Fruit fly (Drosophila melanogaster): Measurements from ENCODE around the gene ens.

ens gene

DNA sequence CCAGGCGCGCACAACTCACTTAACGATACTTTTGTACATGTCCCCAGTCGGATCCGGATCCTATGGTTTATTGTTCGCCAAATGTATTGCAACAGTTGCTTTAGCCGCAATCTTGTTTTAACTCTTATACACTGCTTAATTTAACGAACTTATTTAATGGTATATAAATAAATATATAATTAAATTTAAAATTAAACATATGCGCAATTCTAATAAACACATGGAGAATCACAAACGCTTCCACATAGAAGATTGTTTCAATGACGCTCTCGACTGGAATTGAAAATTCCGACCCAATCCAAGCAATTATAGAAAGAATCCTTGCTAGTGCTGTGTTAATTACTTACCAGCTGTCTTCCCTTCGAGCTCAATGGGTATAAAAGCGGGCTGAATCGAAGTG lies 6.8 kb upstream of the ens start, which contains the start of gene Akh:
Gene Akh (plus strand): TSS at position 301 of the 400 bp plus-strand sequence.
- no peak for TF ChIP-seq ovo (GFP tag; optimal IDR thresholded peaks at IDR 0.05)
- no peak for TF ChIP-seq CG7045 (GFP tag; optimal IDR thresholded peaks at IDR 0.05)
- no peak for TF ChIP-seq toe (GFP tag; optimal IDR thresholded peaks at IDR 0.05)
- no peak for TF ChIP-seq CG11617 (GFP tag; optimal IDR thresholded peaks at IDR 0.05)
- no peak for TF ChIP-seq cnc (optimal IDR thresholded peaks at IDR 0.05)
- TF ChIP-seq CG1620 (GFP tag; optimal IDR thresholded peaks at IDR 0.05): no peak
- no peak for TF ChIP-seq CG12768 (GFP tag; optimal IDR thresholded peaks at IDR 0.05)
- no peak for TF ChIP-seq Clk (GFP tag; optimal IDR thresholded peaks at IDR 0.05)
- no peak for TF ChIP-seq CG7101 (tag; optimal IDR thresholded peaks at IDR 0.05)
- no peak for TF ChIP-seq cic (GFP tag; optimal IDR thresholded peaks at IDR 0.05)
- no peak for TF ChIP-seq bab1 (GFP tag; optimal IDR thresholded peaks at IDR 0.05)
- TF ChIP-seq Crg-1 (GFP tag; optimal IDR thresholded peaks at IDR 0.05): no peak
- no peak for TF ChIP-seq Mnt (GFP tag; optimal IDR thresholded peaks at IDR 0.05)
- TF ChIP-seq CG33017 (tag; optimal IDR thresholded peaks at IDR 0.05): no peak
- TF ChIP-seq kay (GFP tag; ENCODE audit: borderline replicate concordance): no peak
- no peak for TF ChIP-seq tj (GFP tag; optimal IDR thresholded peaks at IDR 0.05)
- no peak for TF ChIP-seq Hr96 (GFP tag; optimal IDR thresholded peaks at IDR 0.05)
- no peak for TF ChIP-seq CG5204 (GFP tag; optimal IDR thresholded peaks at IDR 0.05)
- no peak for TF ChIP-seq pad (GFP tag; optimal IDR thresholded peaks at IDR 0.05)

DNA sequence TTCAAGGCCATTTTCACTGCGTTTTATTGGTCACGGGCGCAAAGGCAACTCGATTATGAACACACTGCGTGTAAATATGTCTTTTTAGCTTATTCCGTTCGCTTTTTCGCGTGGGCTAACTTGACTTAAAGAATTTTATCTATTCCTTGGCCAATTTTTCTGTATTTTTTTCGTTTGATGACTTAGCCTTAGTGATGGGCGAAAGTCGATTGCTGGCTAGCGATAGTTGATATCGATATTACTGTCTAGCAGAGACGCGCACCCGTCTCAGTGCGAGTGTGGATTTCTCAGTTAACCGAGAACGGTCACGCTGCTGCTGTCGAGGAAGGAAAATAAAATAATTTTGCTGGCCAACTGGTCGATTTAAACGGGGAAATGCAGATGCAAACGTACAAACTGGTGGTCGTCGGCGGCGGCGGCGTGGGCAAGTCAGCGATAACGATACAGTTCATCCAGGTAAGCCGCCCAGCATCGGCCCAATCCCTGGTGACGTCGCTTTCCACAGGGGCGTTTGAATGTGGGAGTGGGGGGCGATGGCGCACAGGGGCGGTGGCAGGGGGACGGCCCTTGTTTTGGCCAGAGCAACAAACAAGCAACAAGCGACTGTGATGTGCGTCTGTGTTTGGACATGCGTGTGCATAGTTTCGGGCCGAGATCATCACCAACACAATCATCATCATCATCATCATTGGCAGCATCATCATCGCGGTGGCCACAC lies 4.6 kb upstream of the ens start, which contains the start of the genes Rop and Ras64B:
Gene Rop (minus strand): TSS at position 193 of the 718 bp plus-strand sequence.
Gene Ras64B (plus strand): TSS at position 273 of the 718 bp plus-strand sequence.
- TF ChIP-seq CG1620 (GFP tag; optimal IDR thresholded peaks at IDR 0.05): peak; percentile 54
- peak; percentile 75 for TF ChIP-seq bab1 (GFP tag; optimal IDR thresholded peaks at IDR 0.05)
- peak; percentile 24 for TF ChIP-seq CG33017 (tag; optimal IDR thresholded peaks at IDR 0.05)
- peak; percentile 12 for TF ChIP-seq CG14711 (tag; optimal IDR thresholded peaks at IDR 0.05)
- TF ChIP-seq CG7101 (tag; optimal IDR thresholded peaks at IDR 0.05): peak; percentile 21
- TF ChIP-seq kay (GFP tag; ENCODE audit: borderline replicate concordance): no peak
- TF ChIP-seq Mnt (GFP tag; optimal IDR thresholded peaks at IDR 0.05): peak; percentile 36
- peak; percentile 35 for TF ChIP-seq CG11617 (GFP tag; optimal IDR thresholded peaks at IDR 0.05)
- TF ChIP-seq toe (GFP tag; optimal IDR thresholded peaks at IDR 0.05): no peak

DNA sequence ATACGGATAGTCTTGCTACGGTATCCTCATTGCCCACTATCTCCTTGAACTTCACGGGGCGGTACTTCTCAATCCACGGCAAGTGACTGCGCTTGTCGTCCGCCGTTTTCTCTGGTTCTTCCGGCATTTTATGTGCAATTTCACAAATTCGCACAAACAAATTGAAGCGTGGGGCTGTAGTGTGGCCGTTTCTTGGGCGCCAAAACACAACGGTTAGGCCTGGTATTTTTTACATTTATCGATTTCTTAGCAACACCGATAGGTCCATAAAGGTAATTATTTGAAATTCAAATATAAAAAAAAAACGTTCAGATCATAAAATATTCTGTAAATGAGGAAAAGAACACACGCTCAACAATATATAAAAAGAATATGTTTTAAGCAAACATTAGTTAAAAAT lies 1.5 kb upstream of the ens start, which contains the start of gene RfC4:
Gene RfC4 (minus strand): TSS at position 182 of the 400 bp plus-strand sequence.
- TF ChIP-seq Mnt (GFP tag; optimal IDR thresholded peaks at IDR 0.05): no peak
- no peak for TF ChIP-seq CG33017 (tag; optimal IDR thresholded peaks at IDR 0.05)
- TF ChIP-seq cnc (optimal IDR thresholded peaks at IDR 0.05): no peak
- TF ChIP-seq CG5204 (GFP tag; optimal IDR thresholded peaks at IDR 0.05): no peak
- TF ChIP-seq bab1 (GFP tag; optimal IDR thresholded peaks at IDR 0.05): no peak
- TF ChIP-seq cic (GFP tag; optimal IDR thresholded peaks at IDR 0.05): no peak
- no peak for TF ChIP-seq CG12768 (GFP tag; optimal IDR thresholded peaks at IDR 0.05)
- no peak for TF ChIP-seq kay (GFP tag; ENCODE audit: borderline replicate concordance)
- no peak for TF ChIP-seq Hr96 (GFP tag; optimal IDR thresholded peaks at IDR 0.05)
- TF ChIP-seq CG7045 (GFP tag; optimal IDR thresholded peaks at IDR 0.05): no peak
- no peak for TF ChIP-seq CG14711 (tag; optimal IDR thresholded peaks at IDR 0.05)
- TF ChIP-seq tj (GFP tag; optimal IDR thresholded peaks at IDR 0.05): no peak
- TF ChIP-seq Clk (GFP tag; optimal IDR thresholded peaks at IDR 0.05): no peak
- no peak for TF ChIP-seq Crg-1 (GFP tag; optimal IDR thresholded peaks at IDR 0.05)
- no peak for TF ChIP-seq ovo (GFP tag; optimal IDR thresholded peaks at IDR 0.05)
- TF ChIP-seq CG7101 (tag; optimal IDR thresholded peaks at IDR 0.05): no peak
- TF ChIP-seq pad (GFP tag; optimal IDR thresholded peaks at IDR 0.05): no peak

DNA sequence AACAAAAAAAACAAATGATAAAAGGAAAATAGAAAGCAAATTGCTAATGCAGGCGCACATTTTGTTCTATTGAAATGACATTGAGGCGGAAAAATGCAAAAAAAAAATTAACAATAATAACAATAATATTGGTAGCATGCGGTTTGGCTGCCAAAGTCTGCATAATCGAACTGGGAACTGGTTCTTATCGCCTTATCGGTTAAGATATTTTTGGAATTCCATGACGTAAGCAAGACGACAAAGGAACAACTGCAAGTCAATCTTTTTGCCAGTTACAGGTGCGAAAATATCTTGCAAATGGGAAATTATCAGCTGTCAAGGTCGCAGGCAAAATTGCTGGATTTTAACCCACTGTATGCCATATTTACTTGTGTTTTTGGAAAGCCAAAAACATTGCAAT lies 1.8 kb downstream of the ens start:
- no peak for TF ChIP-seq toe (GFP tag; optimal IDR thresholded peaks at IDR 0.05)
- peak; percentile 22 for TF ChIP-seq CG12768 (GFP tag; optimal IDR thresholded peaks at IDR 0.05)

DNA sequence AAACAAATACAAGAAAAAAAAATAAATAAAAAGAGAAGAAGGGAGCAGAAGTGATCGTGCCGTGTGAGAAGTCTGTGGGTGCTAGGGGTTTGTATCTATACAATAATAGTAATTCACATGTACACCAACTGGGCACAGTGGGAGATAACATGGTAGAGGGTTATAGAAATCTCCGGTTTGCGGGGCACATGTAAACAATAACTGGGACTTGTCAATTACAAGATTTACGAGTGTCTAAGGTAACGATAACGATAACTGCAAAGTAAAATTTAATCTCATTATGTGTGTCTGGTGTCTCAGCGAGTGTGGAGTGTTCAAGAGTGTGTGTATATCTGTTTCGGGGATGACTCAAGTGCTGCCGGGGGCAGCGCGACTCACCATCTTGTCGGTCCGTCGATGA lies 3.6 kb downstream of the ens start:
- no peak for TF ChIP-seq CG12768 (GFP tag; optimal IDR thresholded peaks at IDR 0.05)
- no peak for TF ChIP-seq CG14711 (tag; optimal IDR thresholded peaks at IDR 0.05)
- no peak for TF ChIP-seq pad (GFP tag; optimal IDR thresholded peaks at IDR 0.05)
- no peak for TF ChIP-seq Clk (GFP tag; optimal IDR thresholded peaks at IDR 0.05)
- no peak for TF ChIP-seq cnc (optimal IDR thresholded peaks at IDR 0.05)
- no peak for TF ChIP-seq bab1 (GFP tag; optimal IDR thresholded peaks at IDR 0.05)
- no peak for TF ChIP-seq CG33017 (tag; optimal IDR thresholded peaks at IDR 0.05)
- TF ChIP-seq CG1620 (GFP tag; optimal IDR thresholded peaks at IDR 0.05): no peak
- TF ChIP-seq Hr96 (GFP tag; optimal IDR thresholded peaks at IDR 0.05): no peak
- TF ChIP-seq Crg-1 (GFP tag; optimal IDR thresholded peaks at IDR 0.05): no peak
- TF ChIP-seq tj (GFP tag; optimal IDR thresholded peaks at IDR 0.05): no peak
- peak; percentile 88 for TF ChIP-seq cic (GFP tag; optimal IDR thresholded peaks at IDR 0.05)
- no peak for TF ChIP-seq CG7045 (GFP tag; optimal IDR thresholded peaks at IDR 0.05)
- no peak for TF ChIP-seq toe (GFP tag; optimal IDR thresholded peaks at IDR 0.05)
- TF ChIP-seq CG5204 (GFP tag; optimal IDR thresholded peaks at IDR 0.05): no peak
- no peak for TF ChIP-seq ovo (GFP tag; optimal IDR thresholded peaks at IDR 0.05)
- TF ChIP-seq Mnt (GFP tag; optimal IDR thresholded peaks at IDR 0.05): peak; percentile 54

DNA sequence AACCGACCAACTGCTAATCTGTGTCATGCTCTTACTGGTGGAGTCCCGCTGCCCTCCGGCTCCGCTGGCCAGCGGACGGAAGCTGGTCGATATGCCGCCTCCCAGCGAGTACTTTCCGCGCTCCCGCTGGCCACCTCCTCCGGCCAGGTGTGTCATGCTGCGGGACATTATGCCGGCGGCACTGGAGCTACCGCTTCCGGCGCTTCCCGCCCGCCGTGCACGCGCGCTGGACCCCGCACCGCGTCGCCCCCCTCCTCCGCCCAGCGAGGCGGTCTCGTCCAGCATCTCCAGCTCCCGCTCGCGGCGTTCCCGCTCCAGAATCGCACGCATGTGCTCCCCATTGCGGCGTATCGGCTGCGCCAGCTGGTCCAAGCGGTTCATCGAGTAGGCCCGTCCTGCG lies 5.8 kb downstream of the ens start:
- TF ChIP-seq CG14711 (tag; optimal IDR thresholded peaks at IDR 0.05): no peak
- TF ChIP-seq CG33017 (tag; optimal IDR thresholded peaks at IDR 0.05): no peak
- TF ChIP-seq kay (GFP tag; ENCODE audit: borderline replicate concordance): no peak
- TF ChIP-seq cic (GFP tag; optimal IDR thresholded peaks at IDR 0.05): no peak
- TF ChIP-seq tj (GFP tag; optimal IDR thresholded peaks at IDR 0.05): no peak
- no peak for TF ChIP-seq Hr96 (GFP tag; optimal IDR thresholded peaks at IDR 0.05)
- no peak for TF ChIP-seq Crg-1 (GFP tag; optimal IDR thresholded peaks at IDR 0.05)
- no peak for TF ChIP-seq CG11617 (GFP tag; optimal IDR thresholded peaks at IDR 0.05)
- TF ChIP-seq cnc (optimal IDR thresholded peaks at IDR 0.05): no peak
- no peak for TF ChIP-seq Clk (GFP tag; optimal IDR thresholded peaks at IDR 0.05)
- TF ChIP-seq CG12768 (GFP tag; optimal IDR thresholded peaks at IDR 0.05): no peak
- no peak for TF ChIP-seq CG7045 (GFP tag; optimal IDR thresholded peaks at IDR 0.05)
- TF ChIP-seq CG7101 (tag; optimal IDR thresholded peaks at IDR 0.05): no peak
- TF ChIP-seq CG1620 (GFP tag; optimal IDR thresholded peaks at IDR 0.05): no peak
- no peak for TF ChIP-seq Mnt (GFP tag; optimal IDR thresholded peaks at IDR 0.05)
- no peak for TF ChIP-seq bab1 (GFP tag; optimal IDR thresholded peaks at IDR 0.05)

Data from whole organism, adult.